Worm (Caenorhabditis elegans) whole organism, dauer: ENCODE results near the gene rad-23.

Experiments
- unc-62 ChIP-seq: sonication (generic microtip); optimal IDR thresholded peaks from 2 replicates; lab custom pipeline; 2017; ENCODE audit warnings: missing biosample characterization, missing genetic modification reagents, missing genetic modification characterization

Gene rad-23

DNA sequence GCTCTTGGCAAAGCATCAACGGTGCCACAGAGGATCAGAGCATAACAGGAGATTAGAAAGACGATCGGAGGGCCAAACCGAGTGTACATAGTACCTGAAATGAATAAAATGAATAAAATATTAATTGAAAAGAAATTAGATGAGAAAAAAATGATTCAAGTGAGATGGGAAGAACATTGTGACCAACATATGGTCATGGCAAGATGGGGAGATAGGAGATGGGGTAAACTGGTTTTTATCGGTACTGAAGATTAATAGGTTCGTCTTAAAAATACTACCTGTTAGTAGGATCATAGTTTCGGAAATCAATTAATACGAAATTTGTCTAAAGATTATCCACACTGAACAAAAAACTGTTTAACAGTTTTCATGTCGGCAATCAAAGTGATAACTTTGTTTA, 4.5 kb upstream of the rad-23 start, which contains the start of gene nep-1:
nep-1 (minus strand) TSS at position 101 of the 400 bp plus-strand sequence.
- TF ChIP-seq unc-62: no peak

DNA sequence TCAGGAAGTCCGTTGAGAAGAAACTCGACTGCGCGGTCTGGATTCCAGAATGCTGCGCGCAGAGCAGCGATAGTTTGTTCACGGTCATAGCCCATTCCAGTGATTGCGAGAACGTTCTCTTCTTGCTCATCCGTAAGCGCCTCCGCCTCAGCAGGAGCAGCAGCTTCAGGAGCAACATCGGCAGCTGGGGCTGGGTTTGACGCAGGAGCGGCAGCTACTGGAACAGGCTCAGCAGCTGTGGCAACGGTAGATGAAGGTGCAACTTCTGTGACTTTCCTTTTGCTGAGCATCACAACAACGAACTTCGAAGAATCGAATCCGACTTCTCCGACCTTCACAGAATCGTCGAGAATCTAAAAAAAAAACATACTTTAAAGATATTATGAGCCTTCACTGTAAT, 404 bp downstream of the rad-23 start:
- no peak for TF ChIP-seq unc-62

DNA sequence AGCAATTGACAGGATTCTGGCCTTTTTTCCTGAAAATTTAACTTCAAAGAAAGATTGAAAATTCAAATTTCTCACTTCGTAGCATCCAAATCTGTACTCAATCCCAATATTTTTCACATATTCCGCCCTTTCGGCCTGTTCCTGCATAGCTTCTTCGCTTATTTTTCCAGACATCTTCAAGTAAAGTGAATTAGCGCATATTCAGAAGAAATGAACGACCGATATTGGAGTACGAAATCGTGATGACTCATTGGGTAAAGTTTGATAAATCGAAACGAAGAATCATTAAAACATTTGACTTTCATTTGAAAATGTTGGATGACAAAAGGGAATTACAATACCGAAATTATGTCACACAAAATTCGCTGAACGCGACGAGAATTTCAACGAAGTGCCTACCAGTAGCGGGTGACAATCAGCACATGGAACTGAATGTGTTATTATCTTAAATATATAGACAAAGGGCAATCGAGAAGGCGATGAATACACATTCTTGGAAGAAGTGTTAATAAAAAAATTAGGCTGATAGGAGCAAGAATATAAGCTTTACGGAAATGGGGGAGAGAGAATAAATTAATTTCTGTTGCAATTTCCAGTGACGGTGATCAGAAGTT, 1.4 kb downstream of the rad-23 start, which contains the start of gene coa-7:
coa-7 (minus strand) TSS at position 174 of the 614 bp plus-strand sequence.
- TF ChIP-seq unc-62: no peak

DNA sequence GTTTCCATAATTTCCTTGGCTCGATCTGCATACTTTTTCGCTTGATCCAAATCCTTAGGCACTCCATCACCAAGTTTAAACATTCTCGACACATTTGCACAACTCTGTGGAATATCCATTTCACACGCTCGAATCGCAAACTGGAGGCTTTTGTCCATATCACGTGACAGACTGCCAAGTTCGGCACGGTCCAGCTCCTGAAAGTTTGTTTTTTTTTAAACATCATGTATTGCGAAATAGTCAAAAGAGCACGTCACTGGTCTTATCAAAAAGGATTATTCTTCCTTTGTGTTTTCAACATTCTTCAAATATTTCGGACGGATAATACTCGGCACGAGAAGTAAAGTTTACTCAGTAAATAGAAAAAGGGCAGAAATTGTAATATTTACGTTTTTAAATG, 3.3 kb downstream of the rad-23 start:
- TF ChIP-seq unc-62: no peak

DNA sequence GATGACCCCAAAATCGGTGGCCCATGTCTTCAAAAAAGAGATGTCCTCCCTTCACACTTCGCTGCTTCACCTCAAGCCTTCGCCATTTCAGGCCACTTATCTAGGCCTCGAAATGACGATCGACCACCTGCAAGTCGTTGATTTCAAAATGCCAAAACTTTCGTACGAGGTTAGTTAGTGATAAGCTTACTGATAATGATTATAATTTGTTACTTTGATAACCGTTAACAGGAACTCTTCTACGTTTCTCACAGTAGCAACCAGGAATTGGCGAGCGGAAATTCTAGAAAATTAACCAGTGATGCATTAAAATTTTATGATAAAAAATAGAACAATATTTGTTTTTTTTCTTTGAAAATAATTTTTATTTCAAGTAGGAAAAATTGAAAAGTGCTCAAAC, 5.7 kb downstream of the rad-23 start:
- no peak for TF ChIP-seq unc-62

DNA sequence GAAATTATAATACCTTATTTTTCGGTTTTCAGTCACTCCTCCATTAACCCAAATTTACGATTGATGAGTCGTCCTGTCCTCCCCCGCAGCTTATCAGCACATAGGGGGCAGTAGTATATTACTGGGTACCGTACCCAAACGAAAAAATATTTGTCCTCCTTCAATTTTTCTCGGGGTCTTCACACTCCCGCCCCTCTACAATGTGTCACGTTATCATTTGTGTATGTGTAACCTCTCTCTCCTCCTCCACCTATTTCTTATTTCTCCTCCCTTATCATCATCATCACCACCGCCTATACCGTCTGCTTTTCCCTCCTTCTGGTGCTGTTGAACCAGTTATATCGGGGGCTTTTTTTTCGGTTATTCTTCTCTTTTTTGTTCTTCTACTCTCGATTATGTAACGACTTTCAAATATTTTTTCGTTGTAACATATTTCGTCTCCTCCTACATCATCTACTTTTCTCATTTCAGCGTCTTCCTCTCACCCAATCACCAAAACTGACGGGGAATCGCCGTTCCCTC, 6.2 kb downstream of the rad-23 start, which contains the start of gene ghi-1:
ghi-1 (plus strand) TSS at position 472 of the 522 bp plus-strand sequence.
- no peak for TF ChIP-seq unc-62

DNA sequence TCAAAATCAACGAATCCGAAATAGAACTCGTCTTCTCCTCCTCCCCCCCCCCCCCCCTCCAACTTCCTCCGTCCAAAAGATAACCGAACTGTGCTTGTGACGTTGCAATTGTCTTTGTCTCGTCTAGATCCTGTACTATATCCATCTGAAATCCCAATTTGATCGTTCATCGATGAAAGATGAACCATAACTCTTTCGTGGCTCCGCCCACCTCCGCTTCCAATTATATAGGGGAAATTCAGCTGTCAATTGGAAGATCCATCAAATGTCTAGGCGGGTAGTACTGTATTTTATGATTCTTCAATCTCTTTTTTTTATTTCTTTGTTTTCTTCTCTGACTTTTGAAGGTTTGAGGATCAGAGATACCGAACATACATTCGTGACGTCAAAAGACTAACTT, 7.1 kb downstream of the rad-23 start:
- TF ChIP-seq unc-62: no peak

DNA sequence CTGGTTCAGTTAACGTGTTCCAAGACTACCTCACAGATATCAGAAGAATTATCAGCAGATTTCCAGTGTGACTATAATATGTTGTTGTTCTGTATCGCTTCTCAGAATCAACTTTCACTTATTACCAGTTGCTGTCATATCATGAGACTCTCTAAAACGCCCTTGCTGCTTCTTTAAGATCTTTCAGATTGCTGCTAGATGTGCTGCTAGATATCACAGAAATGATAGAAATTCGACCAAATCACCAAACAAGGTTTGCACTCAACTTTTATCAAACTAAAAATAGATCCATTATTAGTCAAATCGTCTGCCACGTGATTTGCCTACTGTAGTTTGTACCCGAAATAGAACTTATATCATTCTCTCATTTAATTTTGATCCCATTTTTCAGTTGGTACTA, 8.0 kb downstream of the rad-23 start:
- TF ChIP-seq unc-62: no peak

DNA sequence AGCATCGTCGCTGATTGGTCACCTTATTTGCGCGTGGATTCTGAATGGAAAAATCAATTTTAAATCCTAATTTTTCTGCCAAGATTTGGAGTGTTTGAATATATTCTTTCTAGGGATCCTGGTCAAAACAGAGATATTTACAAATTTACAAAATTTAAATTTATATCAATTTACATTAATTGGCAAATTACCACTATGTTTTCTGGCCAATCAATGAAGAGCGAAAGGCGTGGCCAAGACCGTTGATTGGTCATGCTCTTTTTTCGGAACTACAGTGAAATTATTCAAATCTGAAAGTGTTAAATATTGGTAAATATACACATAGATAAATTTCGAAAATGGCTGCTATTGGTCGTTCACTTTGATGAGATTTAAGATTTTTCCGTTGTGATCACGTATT, 9.8 kb downstream of the rad-23 start:
- no peak for TF ChIP-seq unc-62

DNA sequence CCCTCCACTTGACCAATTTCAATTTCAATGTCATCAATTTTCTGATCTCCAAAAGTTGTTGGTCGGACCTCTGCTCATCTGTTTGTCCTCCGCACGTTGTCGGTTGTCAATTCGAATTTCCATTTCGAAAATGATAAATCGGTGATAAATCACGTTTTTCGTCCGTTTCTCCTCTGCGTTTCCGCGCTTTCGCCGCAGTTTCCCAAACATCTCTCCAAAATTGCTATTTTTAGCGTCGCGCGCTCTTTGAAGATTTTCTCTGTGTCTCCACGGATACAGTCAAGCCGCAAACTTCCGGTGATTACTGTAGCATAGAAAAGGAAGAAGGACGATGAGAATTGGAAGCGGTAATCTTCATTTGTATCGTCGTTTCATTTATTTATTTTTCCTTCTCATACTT, 10.5 kb downstream of the rad-23 start:
- TF ChIP-seq unc-62: no peak

DNA sequence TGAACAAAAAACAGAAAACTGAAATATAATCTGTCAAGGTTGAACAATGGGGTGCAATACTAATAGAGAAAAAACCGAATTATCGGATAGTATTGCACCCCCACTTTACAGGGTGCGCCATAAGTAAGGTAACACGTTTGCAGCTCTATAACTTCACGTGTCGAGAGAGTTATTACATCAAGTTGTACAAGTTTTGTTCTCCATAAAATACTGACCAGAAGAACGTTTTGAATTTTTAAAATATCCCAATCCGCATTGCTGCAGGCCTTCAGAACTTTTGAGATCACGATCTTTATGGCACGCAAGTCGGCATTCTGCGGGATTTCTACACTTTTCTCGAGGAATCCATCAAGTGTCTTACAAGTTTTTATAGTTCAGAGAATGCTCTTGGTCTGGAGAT, 14.7 kb downstream of the rad-23 start:
- no peak for TF ChIP-seq unc-62

DNA sequence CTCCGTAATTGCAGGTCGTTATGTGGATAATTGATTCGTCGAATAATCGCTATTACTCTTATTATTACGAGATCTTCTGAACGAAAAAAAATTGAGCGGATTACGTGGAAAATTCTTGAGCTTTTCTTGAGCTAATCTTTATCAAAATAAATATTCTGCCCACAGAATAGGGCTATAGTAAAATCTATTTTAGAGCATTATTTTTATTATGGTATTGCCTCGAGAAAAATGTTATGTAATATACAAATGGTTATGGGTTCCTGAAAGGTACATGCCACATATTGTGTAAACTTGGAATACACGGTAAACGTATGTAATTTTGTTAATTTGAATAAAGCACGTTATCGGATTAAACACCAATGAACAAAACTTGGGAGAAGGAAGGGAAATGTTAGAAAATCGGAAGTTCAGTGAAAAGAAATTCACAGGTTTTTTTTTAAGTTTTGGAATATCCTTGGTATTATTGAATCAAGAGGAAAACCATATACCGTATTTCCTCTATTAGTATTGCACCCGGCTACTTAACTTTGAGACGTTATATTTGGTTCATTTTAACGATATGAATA, 15.3 kb downstream of the rad-23 start:
- no peak for TF ChIP-seq unc-62

DNA sequence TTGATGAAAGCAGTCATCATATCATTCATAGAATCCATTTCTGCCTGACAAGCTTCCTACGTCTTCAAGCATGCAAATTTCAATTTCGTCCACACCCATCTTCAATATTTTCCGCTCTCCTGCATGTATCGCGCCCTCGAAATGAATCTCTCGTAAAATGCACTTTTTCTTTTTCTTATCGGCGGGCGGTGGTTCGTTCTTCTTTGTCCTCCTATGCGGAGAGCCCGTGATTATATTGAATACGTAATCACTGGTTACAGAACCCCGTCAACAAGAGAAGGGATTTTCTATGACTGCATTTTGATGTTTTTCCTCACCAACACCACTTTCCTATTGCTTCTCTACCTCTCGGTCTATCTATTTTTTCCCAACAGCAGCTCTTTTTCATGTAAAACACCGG, 15.9 kb downstream of the rad-23 start:
- TF ChIP-seq unc-62: no peak

DNA sequence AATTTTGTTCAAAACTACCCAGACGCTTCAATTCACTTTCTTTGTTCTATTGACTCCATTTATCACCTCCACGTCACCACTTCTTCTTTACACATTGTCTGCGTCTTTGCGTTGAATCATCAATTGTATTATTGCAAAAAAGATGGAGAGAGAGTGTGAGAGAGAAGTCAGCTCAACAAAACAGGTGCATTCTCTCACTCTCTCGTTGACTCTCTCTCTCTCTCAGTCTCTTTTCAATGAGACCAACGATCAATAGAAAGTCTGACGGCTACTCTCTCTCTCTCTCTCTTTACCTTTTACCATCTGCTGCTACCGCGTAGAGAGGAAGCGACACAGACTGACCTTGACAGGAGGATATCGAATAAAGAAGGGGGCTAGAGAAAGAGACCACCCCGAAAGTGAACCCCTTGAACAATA, 16.8 kb downstream of the rad-23 start:
- TF ChIP-seq unc-62: no peak

DNA sequence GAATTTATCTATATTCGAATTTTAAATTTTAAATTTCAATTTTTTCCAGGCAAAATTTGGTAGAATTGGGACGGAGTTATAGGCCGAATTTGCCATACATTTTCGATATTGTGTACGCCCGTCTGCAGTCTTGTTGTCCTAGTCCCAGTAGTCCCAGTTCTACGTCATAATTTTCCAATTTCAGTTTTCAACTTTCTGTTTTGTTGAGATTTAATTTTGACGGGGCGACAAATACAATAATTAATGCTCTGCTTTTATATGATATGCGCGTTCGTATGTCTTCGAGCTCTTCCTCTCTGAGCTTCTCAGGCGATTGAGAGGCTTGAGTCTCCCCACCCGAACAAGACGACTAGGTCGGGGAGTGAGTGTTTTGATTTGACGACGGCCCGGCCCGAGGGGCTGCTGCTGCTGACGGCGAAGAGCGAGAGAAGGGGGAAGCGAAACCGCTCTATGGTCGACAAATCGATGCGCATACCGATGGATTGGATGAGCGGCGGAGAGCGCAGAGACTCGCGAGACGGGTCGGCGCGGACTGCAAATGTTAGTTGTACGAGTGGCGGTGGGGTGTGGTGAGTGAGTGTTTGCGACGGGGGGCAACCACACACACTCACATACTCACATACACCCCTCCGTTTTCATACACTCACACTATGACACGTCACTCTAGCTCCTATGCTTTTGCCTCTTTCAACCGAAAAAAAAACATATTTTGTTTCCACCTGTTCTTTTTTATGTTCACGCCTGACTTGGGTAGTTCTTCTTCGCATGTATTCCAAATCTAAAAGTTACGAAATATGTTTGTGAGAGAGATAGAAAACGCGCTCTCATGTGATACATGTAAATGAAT, 17.6 kb downstream of the rad-23 start:
- TF ChIP-seq unc-62: no peak

DNA sequence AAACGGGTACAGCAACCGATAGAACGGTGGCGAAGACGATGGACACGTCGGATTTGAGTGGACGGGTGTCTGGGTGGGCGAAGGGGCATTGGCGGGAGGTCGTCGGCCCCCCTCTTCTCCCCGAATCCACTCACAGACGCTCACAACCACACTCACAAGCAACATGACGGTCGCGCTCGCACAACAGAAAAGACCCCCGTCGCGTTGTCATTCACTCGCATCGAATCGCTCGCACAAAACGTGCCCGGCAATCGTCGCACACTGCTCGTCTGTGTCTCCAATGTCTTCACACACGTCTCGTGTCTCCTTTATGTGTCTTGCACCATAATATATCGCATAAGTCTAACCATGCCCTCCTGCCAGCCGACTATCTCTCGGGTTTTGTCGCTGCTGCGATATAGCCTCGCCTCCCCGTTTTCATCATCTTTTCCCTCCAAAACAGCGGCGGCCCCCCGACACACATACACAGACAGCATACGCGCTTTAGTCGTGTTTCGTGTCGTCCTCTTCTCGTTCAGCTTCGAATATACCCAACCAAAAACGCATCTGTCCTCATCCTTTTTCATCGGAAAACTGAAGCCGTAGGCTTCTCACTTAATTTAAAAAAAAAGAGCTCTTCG, 18.4 kb downstream of the rad-23 start:
- TF ChIP-seq unc-62: no peak

DNA sequence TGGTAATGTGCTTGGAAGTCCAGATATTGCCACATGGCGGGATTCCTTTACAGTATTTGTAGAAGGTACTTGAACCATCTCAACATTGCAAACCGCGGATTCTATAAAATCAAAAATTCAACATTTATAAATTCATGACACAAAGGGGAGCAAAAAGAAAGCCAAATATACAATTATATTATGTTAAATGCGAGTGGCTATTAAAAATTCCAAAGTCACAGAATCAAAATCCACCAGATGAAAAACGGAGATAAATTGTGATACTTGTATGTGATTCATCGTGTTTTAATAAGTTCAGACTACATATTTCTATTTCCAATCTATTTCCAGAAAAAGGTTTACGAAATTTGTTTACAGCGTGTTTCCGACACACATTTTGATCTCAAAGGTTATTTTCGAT, 19.0 kb downstream of the rad-23 start, which contains the start of gene din-1:
din-1 (minus strand) TSS at position 101 of the 400 bp plus-strand sequence.
- TF ChIP-seq unc-62: no peak
